Worm (Caenorhabditis elegans) whole organism, early embryonic: ENCODE results near the gene EGAP9.3.

Source experiments
- B0310.2 ChIP-seq: sonication (generic microtip); optimal IDR thresholded peaks from 2 replicates; lab custom pipeline; 2016; ENCODE audit warnings: mild to moderate bottlenecking, missing genetic modification characterization, missing compliant biosample characterization
- F13C5.2 ChIP-seq: sonication (generic microtip); optimal IDR thresholded peaks from 2 replicates; lab custom pipeline; 2017; ENCODE audit warnings: mild to moderate bottlenecking, missing genetic modification characterization, inconsistent platforms, missing compliant biosample characterization
- aly-1 ChIP-seq: sonication (generic microtip); optimal IDR thresholded peaks from 2 replicates; lab custom pipeline; 2016; ENCODE audit warnings: missing genetic modification characterization, missing compliant biosample characterization
- ama-1 ChIP-seq: fragments of 150-350 bp; optimal IDR thresholded peaks from 2 replicates; lab custom pipeline; 2014
- ceh-13 ChIP-seq: fragments of 200-800 bp; sonication (Bioruptor generic); optimal IDR thresholded peaks from 2 replicates; lab custom pipeline; 2018; ENCODE audit warnings: mild to moderate bottlenecking, missing genetic modification characterization, missing compliant biosample characterization
- ceh-36 ChIP-seq: sonication (generic microtip); optimal IDR thresholded peaks from 2 replicates; lab custom pipeline; 2016; ENCODE audit warnings: missing genetic modification characterization, inconsistent platforms, missing compliant biosample characterization
- ets-7 ChIP-seq: sonication (generic microtip); optimal IDR thresholded peaks from 2 replicates; lab custom pipeline; 2016; ENCODE audit warnings: missing genotype, missing genetic modification characterization, missing compliant biosample characterization
- flt-1 ChIP-seq: fragments of 200-800 bp; sonication (Bioruptor generic); IDR thresholded peaks from 2 replicates; pipeline ENCODE4 v1.3.6; 2022; ENCODE audit warnings: missing genetic modification characterization, missing compliant biosample characterization
- hmbx-1 ChIP-seq: sonication (generic microtip); optimal IDR thresholded peaks from 2 replicates; lab custom pipeline; 2016; ENCODE audit warnings: mild to moderate bottlenecking, missing genetic modification characterization, missing compliant biosample characterization
- hmg-4 ChIP-seq: fragments of 200-800 bp; sonication (Bioruptor generic); optimal IDR thresholded peaks from 2 replicates; lab custom pipeline; 2018; ENCODE audit warnings: mild to moderate bottlenecking, missing genetic modification characterization, missing compliant biosample characterization
- hnd-1 ChIP-seq: sonication (generic microtip); optimal IDR thresholded peaks from 2 replicates; lab custom pipeline; 2016; ENCODE audit warnings: missing genetic modification characterization, missing compliant biosample characterization
- pes-1 ChIP-seq: fragments of 200-800 bp; sonication (Bioruptor generic); IDR thresholded peaks from 2 replicates; pipeline ENCODE4 v1.3.6; 2022; ENCODE audit warnings: missing genetic modification reagents, missing genetic modification characterization, missing compliant biosample characterization
- scrt-1 ChIP-seq: fragments of 200-800 bp; sonication (Bioruptor generic); IDR thresholded peaks from 2 replicates; pipeline ENCODE4 v1.3.6; 2022; ENCODE audit warnings: missing genetic modification characterization, missing compliant biosample characterization
- sea-1 ChIP-seq: fragments of 200-800 bp; sonication (Bioruptor generic); conservative IDR thresholded peaks from 2 replicates; pipeline ENCODE4 v1.3.6; 2022; ENCODE audit warnings: missing genetic modification characterization, missing compliant biosample characterization
- tbx-11 ChIP-seq: fragments of 200-800 bp; sonication (Bioruptor generic); IDR thresholded peaks from 2 replicates; pipeline ENCODE4 v1.3.6; 2022; ENCODE audit warnings: missing genetic modification characterization, missing compliant biosample characterization
- tbx-37 ChIP-seq: fragments of 200-800 bp; sonication (Bioruptor generic); conservative IDR thresholded peaks from 2 replicates; pipeline ENCODE4 v1.3.6; 2022; ENCODE audit warnings: missing genetic modification reagents, missing genetic modification characterization, missing compliant biosample characterization
- tra-4 ChIP-seq: sonication (generic microtip); optimal IDR thresholded peaks from 2 replicates; lab custom pipeline; 2017; ENCODE audit warnings: missing genetic modification characterization, missing compliant biosample characterization

Gene EGAP9.3

ce11 chrV:6611058-6611457, 31.1 kb upstream of the EGAP9.3 start, which contains the start of gene gon-14:
TSS of gene gon-14 (minus strand) at chrV:6611158.
- TF ChIP-seq hmbx-1 (tag; lab: Kevin White, UChicago) (no peak), ama-1 (no peak), tbx-37 (GFP tag; lab: Robert Waterston, UW) (no peak), ets-7 (tag; lab: Kevin White, UChicago) (no peak), aly-1 (tag; lab: Kevin White, UChicago) (no peak), ceh-36 (tag; lab: Kevin White, UChicago) (no peak), hnd-1 (no peak), flt-1 (no peak), sea-1 (GFP tag; lab: Robert Waterston, UW) (no peak), hmg-4 (GFP tag; lab: Kevin White, UChicago) (no peak), F13C5.2 (no peak), B0310.2 (tag; lab: Kevin White, UChicago) (no peak), tbx-11 (GFP tag; lab: Robert Waterston, UW) (no peak), ceh-13 (GFP tag; lab: Kevin White, UChicago) (no peak), tra-4 (no peak), scrt-1 (GFP tag; lab: Robert Waterston, UW) (no peak), pes-1 (GFP tag; lab: Robert Waterston, UW) (no peak)

- TF ChIP-seq F13C5.2 (no peak), hmg-4 (GFP tag; lab: Kevin White, UChicago) (no peak), aly-1 (tag; lab: Kevin White, UChicago) (no peak), tbx-11 (GFP tag; lab: Robert Waterston, UW) (no peak), hnd-1 (no peak), tra-4 (no peak), flt-1 (no peak), hmbx-1 (tag; lab: Kevin White, UChicago) (no peak), ceh-13 (GFP tag; lab: Kevin White, UChicago) (no peak), ceh-36 (tag; lab: Kevin White, UChicago) (no peak), ama-1 (no peak)
Observed at ce11 chrV:6606197-6606596, 26.3 kb upstream of the EGAP9.3 start.

- no peak for TF ChIP-seq scrt-1 (GFP tag; lab: Robert Waterston, UW)
- TF ChIP-seq tra-4, result no peak
- TF ChIP-seq aly-1 (tag; lab: Kevin White, UChicago), result no peak
- TF ChIP-seq ets-7 (tag; lab: Kevin White, UChicago), result no peak
- TF ChIP-seq tbx-11 (GFP tag; lab: Robert Waterston, UW), result no peak
- no peak for TF ChIP-seq F13C5.2
- TF ChIP-seq B0310.2 (tag; lab: Kevin White, UChicago), result no peak
- no peak for TF ChIP-seq pes-1 (GFP tag; lab: Robert Waterston, UW)
- no peak for TF ChIP-seq ceh-36 (tag; lab: Kevin White, UChicago)
- TF ChIP-seq ceh-13 (GFP tag; lab: Kevin White, UChicago), result no peak
- TF ChIP-seq hmg-4 (GFP tag; lab: Kevin White, UChicago), result no peak
- no peak for TF ChIP-seq ama-1
- no peak for TF ChIP-seq sea-1 (GFP tag; lab: Robert Waterston, UW)
- no peak for TF ChIP-seq hnd-1
- TF ChIP-seq tbx-37 (GFP tag; lab: Robert Waterston, UW), result no peak
- no peak for TF ChIP-seq hmbx-1 (tag; lab: Kevin White, UChicago)
- no peak for TF ChIP-seq flt-1
Observed at ce11 chrV:6605275-6605674, 25.4 kb upstream of the EGAP9.3 start, which contains the start of gene ZK1055.7. TSS of gene ZK1055.7 (minus strand) at chrV:6605375.

ce11 chrV:6602556-6603062, 22.7 kb upstream of the EGAP9.3 start, which contains the start of gene ZK1055.6:
TSS of gene ZK1055.6 (minus strand) at chrV:6602606.
- TF ChIP-seq B0310.2 (tag; lab: Kevin White, UChicago) (no peak), hnd-1 (no peak), flt-1 (no peak), ceh-13 (GFP tag; lab: Kevin White, UChicago) (no peak), aly-1 (tag; lab: Kevin White, UChicago) (no peak), F13C5.2 (no peak), ama-1 (no peak), hmg-4 (GFP tag; lab: Kevin White, UChicago) (no peak), tra-4 (no peak), ets-7 (tag; lab: Kevin White, UChicago) (no peak), pes-1 (GFP tag; lab: Robert Waterston, UW) (no peak), tbx-37 (GFP tag; lab: Robert Waterston, UW) (no peak), scrt-1 (GFP tag; lab: Robert Waterston, UW) (no peak), ceh-36 (tag; lab: Kevin White, UChicago) (no peak), sea-1 (GFP tag; lab: Robert Waterston, UW) (no peak), tbx-11 (GFP tag; lab: Robert Waterston, UW) (no peak), hmbx-1 (tag; lab: Kevin White, UChicago) (no peak)

ce11 chrV:6593700-6594244, 13.8 kb upstream of the EGAP9.3 start, which contains the start of gene hcp-1:
TSS of gene hcp-1 (plus strand) at chrV:6594194.
- TF ChIP-seq aly-1 (tag; lab: Kevin White, UChicago) (no peak), hmg-4 (GFP tag; lab: Kevin White, UChicago) (no peak), ceh-13 (GFP tag; lab: Kevin White, UChicago) (no peak), ceh-36 (tag; lab: Kevin White, UChicago) (no peak), B0310.2 (tag; lab: Kevin White, UChicago) (no peak), tra-4 (no peak), flt-1 (no peak), tbx-11 (GFP tag; lab: Robert Waterston, UW) (no peak), tbx-37 (GFP tag; lab: Robert Waterston, UW) (no peak), scrt-1 (GFP tag; lab: Robert Waterston, UW) (no peak), pes-1 (GFP tag; lab: Robert Waterston, UW) (no peak), sea-1 (GFP tag; lab: Robert Waterston, UW) (no peak), hmbx-1 (tag; lab: Kevin White, UChicago) (no peak), ets-7 (tag; lab: Kevin White, UChicago) (no peak), ama-1 (no peak), F13C5.2 (no peak)

- TF ChIP-seq tbx-11 (GFP tag; lab: Robert Waterston, UW) (no peak), aly-1 (tag; lab: Kevin White, UChicago) (no peak), ceh-36 (tag; lab: Kevin White, UChicago) (no peak), hnd-1 (no peak)
Observed at ce11 chrV:6590283-6590682, 10.4 kb upstream of the EGAP9.3 start, which contains the start of gene ZK1055.2. TSS of gene ZK1055.2 (plus strand) at chrV:6590583.
